Worm (Caenorhabditis elegans) whole organism, young adult: ENCODE results near the gene Y26E6A.3.

Experiments used
- C17E4.6 ChIP-seq: fragments of 200-800 bp; sonication (Bioruptor generic); IDR thresholded peaks from 2 replicates; pipeline ENCODE4 v1.3.6; 2022; ENCODE audit warnings: missing genetic modification reagents, missing genetic modification characterization, missing compliant biosample characterization
- F33H1.4 ChIP-seq: fragments of 200-800 bp; sonication (Bioruptor generic); IDR thresholded peaks from 2 replicates; pipeline ENCODE4 v1.3.6; 2022; ENCODE audit warnings: missing genetic modification reagents, missing genetic modification characterization, missing compliant biosample characterization
- F37B4.10 ChIP-seq: fragments of 200-800 bp; sonication (Bioruptor generic); IDR thresholded peaks from 2 replicates; pipeline ENCODE4 v1.3.6; 2022; ENCODE audit warnings: missing genetic modification characterization, missing compliant biosample characterization
- F52B5.7 ChIP-seq: sonication (generic microtip); optimal IDR thresholded peaks from 2 replicates; lab custom pipeline; 2016; ENCODE audit warnings: mild to moderate bottlenecking, missing genetic modification characterization, missing compliant biosample characterization
- F57C9.4 ChIP-seq: sonication (generic microtip); optimal IDR thresholded peaks from 2 replicates; lab custom pipeline; 2017; ENCODE audit warnings: mild to moderate bottlenecking, missing genetic modification characterization, missing compliant biosample characterization
- Y53F4B.3 ChIP-seq: fragments of 200-800 bp; sonication (Bioruptor generic); IDR thresholded peaks from 2 replicates; pipeline ENCODE4 v1.3.6; 2022; ENCODE audit warnings: missing genetic modification reagents, missing genetic modification characterization, missing compliant biosample characterization
- Y56A3A.18 ChIP-seq: fragments of 200-800 bp; sonication (Bioruptor generic); IDR thresholded peaks from 2 replicates; pipeline ENCODE4 v1.3.6; 2022; ENCODE audit warnings: missing genetic modification reagents, missing genetic modification characterization, missing compliant biosample characterization
- Y95B8A.8 ChIP-seq: fragments of 200-800 bp; sonication (Bioruptor generic); IDR thresholded peaks from 2 replicates; pipeline ENCODE4 v1.3.6; 2022; ENCODE audit warnings: missing genetic modification reagents, missing genetic modification characterization, missing compliant biosample characterization
- ama-1 ChIP-seq, 3 experiments: fragments of 150-350 bp in 1 of 3; sonication (generic microtip) in 2 of 3; optimal IDR thresholded peaks; 2 replicates each; lab custom pipeline; 2014 to 2018; ENCODE audit warnings: missing biosample characterization in 2 of 3, missing genetic modification characterization in 2 of 3, missing genetic modification reagents in 2 of 3
- aptf-2 ChIP-seq: fragments of 200-800 bp; sonication (Bioruptor generic); conservative IDR thresholded peaks from 2 replicates; pipeline ENCODE4 v1.3.6; 2022; ENCODE audit warnings: missing genetic modification reagents, missing genetic modification characterization, missing compliant biosample characterization
- aptf-3 ChIP-seq: fragments of 200-800 bp; sonication (Bioruptor generic); IDR thresholded peaks from 2 replicates; pipeline ENCODE4 v1.3.6; 2022; ENCODE audit warnings: missing genetic modification characterization, missing compliant biosample characterization
- attf-6 ChIP-seq: fragments of 200-800 bp; sonication (Bioruptor generic); IDR thresholded peaks from 2 replicates; pipeline ENCODE4 v1.3.6; 2022; ENCODE audit warnings: missing genetic modification reagents, missing genetic modification characterization, missing compliant biosample characterization
- cebp-2 ChIP-seq: fragments of 200-800 bp; sonication (Bioruptor generic); IDR thresholded peaks from 2 replicates; pipeline ENCODE4 v1.3.6; 2022; ENCODE audit warnings: missing genetic modification characterization, missing compliant biosample characterization
- ceh-100 ChIP-seq: fragments of 200-800 bp; sonication (Bioruptor generic); IDR thresholded peaks from 2 replicates; pipeline ENCODE4 v1.3.6; 2022; ENCODE audit warnings: missing genetic modification reagents, missing genetic modification characterization, missing compliant biosample characterization
- ceh-27 ChIP-seq: fragments of 200-800 bp; sonication (Bioruptor generic); optimal IDR thresholded peaks from 2 replicates; lab custom pipeline; 2018; ENCODE audit warnings: mild to moderate bottlenecking, missing genetic modification characterization, moderate library complexity, missing compliant biosample characterization
- ceh-58 ChIP-seq: fragments of 200-800 bp; sonication (Bioruptor generic); IDR thresholded peaks from 2 replicates; pipeline ENCODE4 v1.3.6; 2022; ENCODE audit warnings: missing genetic modification characterization, missing compliant biosample characterization
- ceh-79 ChIP-seq: sonication (generic microtip); optimal IDR thresholded peaks from 2 replicates; lab custom pipeline; 2017; ENCODE audit warnings: mild to moderate bottlenecking, missing genetic modification characterization, missing compliant biosample characterization
- dpff-1 ChIP-seq: sonication (generic microtip); optimal IDR thresholded peaks from 2 replicates; lab custom pipeline; 2017; ENCODE audit warnings: mild to moderate bottlenecking, missing genetic modification characterization, missing compliant biosample characterization
- egrh-3 ChIP-seq: fragments of 200-800 bp; sonication (Bioruptor generic); IDR thresholded peaks from 2 replicates; pipeline ENCODE4 v1.3.6; 2022; ENCODE audit warnings: missing genetic modification reagents, missing genetic modification characterization, missing compliant biosample characterization
- fkh-3 ChIP-seq: sonication (generic microtip); optimal IDR thresholded peaks from 2 replicates; lab custom pipeline; 2016; ENCODE audit warnings: mild to moderate bottlenecking, missing genetic modification characterization, missing compliant biosample characterization
- gei-17 ChIP-seq: fragments of 200-800 bp; sonication (Bioruptor generic); optimal IDR thresholded peaks from 2 replicates; lab custom pipeline; 2018; ENCODE audit warnings: mild to moderate bottlenecking, missing genetic modification characterization, missing compliant biosample characterization
- let-526 ChIP-seq: fragments of 200-800 bp; sonication (Bioruptor generic); IDR thresholded peaks from 2 replicates; pipeline ENCODE4 v1.3.6; 2022; ENCODE audit warnings: missing genetic modification reagents, missing genetic modification characterization, missing compliant biosample characterization
- lin-35 ChIP-seq, 3 experiments: fragments of 150-350 bp in 2 of 3; sonication (generic microtip) in 1 of 3; optimal IDR thresholded peaks; 2 replicates each; lab custom pipeline; 2014 to 2018; ENCODE audit warnings: missing biosample characterization in 3 of 3, missing genetic modification characterization in 3 of 3, missing genetic modification reagents in 3 of 3
- lin-54 ChIP-seq: fragments of 200-800 bp; sonication (Bioruptor generic); optimal IDR thresholded peaks from 2 replicates; lab custom pipeline; 2018; ENCODE audit warnings: mild to moderate bottlenecking, missing genetic modification characterization, missing compliant biosample characterization
- lir-1 ChIP-seq: fragments of 200-800 bp; sonication (Bioruptor generic); conservative IDR thresholded peaks from 2 replicates; pipeline ENCODE4 v1.3.6; 2022; ENCODE audit warnings: missing genetic modification reagents, missing genetic modification characterization, missing compliant biosample characterization
- madf-8 ChIP-seq: fragments of 200-800 bp; sonication (Bioruptor generic); conservative IDR thresholded peaks from 2 replicates; pipeline ENCODE4 v1.3.6; 2022; ENCODE audit warnings: missing genetic modification reagents, missing genetic modification characterization, missing compliant biosample characterization
- nhr-179 ChIP-seq: sonication (generic microtip); optimal IDR thresholded peaks from 2 replicates; lab custom pipeline; 2016; ENCODE audit warnings: mild to moderate bottlenecking, missing genetic modification characterization, missing compliant biosample characterization
- snpc-1.1 ChIP-seq: sonication (generic microtip); optimal IDR thresholded peaks from 2 replicates; lab custom pipeline; 2017; ENCODE audit warnings: missing genetic modification characterization, mild to moderate bottlenecking, missing compliant biosample characterization, antibody characterized with exemption, moderate library complexity, missing genotype, missing genetic modification reagents; ENCODE audit not compliant: insufficient read depth
- snpc-4 ChIP-seq, 5 experiments: fragments of 150-350 bp in 1 of 5; sonication (generic microtip) in 4 of 5; optimal IDR thresholded peaks; 2 replicates each; lab custom pipeline; 2014 to 2018; ENCODE audit warnings: missing genetic modification characterization in 5 of 5, missing biosample characterization in 3 of 5, antibody characterized with exemption in 2 of 5, mild to moderate bottlenecking in 2 of 5, missing compliant biosample characterization in 2 of 5, missing genotype in 2 of 5, moderate library complexity in 2 of 5, missing genetic modification reagents in 1 of 5
- tlf-1 ChIP-seq: fragments of 200-800 bp; sonication (Bioruptor generic); optimal IDR thresholded peaks from 2 replicates; lab custom pipeline; 2018; ENCODE audit warnings: mild to moderate bottlenecking, missing genetic modification characterization, missing compliant biosample characterization
- unc-62 ChIP-seq: fragments of 150-350 bp; optimal IDR thresholded peaks from 2 replicates; lab custom pipeline; 2014; ENCODE audit warnings: missing biosample characterization, missing genetic modification reagents, missing genetic modification characterization
- ztf-22 ChIP-seq: fragments of 200-800 bp; sonication (Bioruptor generic); optimal IDR thresholded peaks from 2 replicates; lab custom pipeline; 2018; ENCODE audit warnings: mild to moderate bottlenecking, missing genetic modification characterization, moderate library complexity, missing compliant biosample characterization

Y26E6A.3 gene

ce11 chrX:13945524-13945923 lies 35.8 kb upstream of the Y26E6A.3 start (continued):
- TF ChIP-seq snpc-4 (GFP tag; optimal IDR thresholded peaks at IDR 0.05; lab: Kevin White, UChicago) = peak; percentile 85
- TF ChIP-seq snpc-4 (tag; optimal IDR thresholded peaks at IDR 0.05; lab: Kevin White, UChicago) = peak in 3 of 4 experiments; percentile 79 to 85 (median 83)

- no peak for TF ChIP-seq Y53F4B.3 (GFP tag; lab: Robert Waterston, UW)
- TF ChIP-seq F52B5.7 (tag; lab: Kevin White, UChicago) = no peak
- no peak for TF ChIP-seq ceh-79 (tag; lab: Kevin White, UChicago)
- no peak for TF ChIP-seq F37B4.10 (GFP tag; lab: Robert Waterston, UW)
- no peak for TF ChIP-seq attf-6 (GFP tag; lab: Robert Waterston, UW)
- no peak for TF ChIP-seq Y95B8A.8
- no peak for TF ChIP-seq cebp-2 (GFP tag; lab: Robert Waterston, UW)
- TF ChIP-seq madf-8 (GFP tag; lab: Robert Waterston, UW) = no peak
- TF ChIP-seq fkh-3 (tag; lab: Kevin White, UChicago) = no peak
- TF ChIP-seq aptf-3 (GFP tag; lab: Robert Waterston, UW) = no peak
- no peak for TF ChIP-seq F57C9.4
- no peak for TF ChIP-seq F33H1.4
- no peak for TF ChIP-seq lir-1 (GFP tag; lab: Robert Waterston, UW)
- TF ChIP-seq egrh-3 (GFP tag; lab: Robert Waterston, UW) = no peak
- TF ChIP-seq gei-17 (GFP tag; lab: Kevin White, UChicago) = no peak
- no peak for TF ChIP-seq ceh-58
- no peak for TF ChIP-seq dpff-1 (tag; lab: Kevin White, UChicago)
Measured at ce11 chrX:13945090-13945489, 35.3 kb upstream of the Y26E6A.3 start.

- TF ChIP-seq egrh-3 (GFP tag; lab: Robert Waterston, UW) = no peak
- TF ChIP-seq snpc-1.1 = no peak
- no peak for TF ChIP-seq Y56A3A.18 (GFP tag; lab: Robert Waterston, UW)
- no peak for TF ChIP-seq gei-17 (GFP tag; lab: Kevin White, UChicago)
- TF ChIP-seq ceh-79 (tag; lab: Kevin White, UChicago) = no peak
- no peak for TF ChIP-seq unc-62 (GFP tag; lab: Kevin White, UChicago)
- no peak for TF ChIP-seq ceh-58
- TF ChIP-seq nhr-179 (tag; lab: Kevin White, UChicago) = no peak
- TF ChIP-seq ceh-100 (GFP tag; lab: Robert Waterston, UW) = no peak
- no peak for TF ChIP-seq lin-54 (GFP tag; lab: Kevin White, UChicago)
- no peak for TF ChIP-seq madf-8 (GFP tag; lab: Robert Waterston, UW)
Measured at ce11 chrX:13944184-13944583, 34.4 kb upstream of the Y26E6A.3 start.

- TF ChIP-seq ztf-22 (GFP tag; lab: Kevin White, UChicago) = no peak
- TF ChIP-seq lin-35 (GFP tag; optimal IDR thresholded peaks at IDR 0.05; lab: Kevin White, UChicago) = no peak
- TF ChIP-seq ceh-27 (GFP tag; lab: Kevin White, UChicago) = no peak
- no peak for TF ChIP-seq let-526
- no peak for TF ChIP-seq C17E4.6 (GFP tag; lab: Robert Waterston, UW)
- no peak for TF ChIP-seq aptf-2 (GFP tag; lab: Robert Waterston, UW)
- TF ChIP-seq ceh-58 = no peak
- TF ChIP-seq, all 124 proteins: peak for 0
Measured at ce11 chrX:13941865-13942264, 32.1 kb upstream of the Y26E6A.3 start.

- TF ChIP-seq tlf-1 (GFP tag; lab: Kevin White, UChicago) = no peak
- TF ChIP-seq ama-1 (optimal IDR thresholded peaks at IDR 0.05; lab: Kevin White, UChicago) = peak; percentile 36
- TF ChIP-seq ama-1 (GFP tag; optimal IDR thresholded peaks at IDR 0.05; lab: Kevin White, UChicago) = no peak
Measured at ce11 chrX:13941296-13941695, 31.5 kb upstream of the Y26E6A.3 start.
